Fruit fly (Drosophila melanogaster): Measurements from ENCODE around the gene Spn27A.

DNA sequence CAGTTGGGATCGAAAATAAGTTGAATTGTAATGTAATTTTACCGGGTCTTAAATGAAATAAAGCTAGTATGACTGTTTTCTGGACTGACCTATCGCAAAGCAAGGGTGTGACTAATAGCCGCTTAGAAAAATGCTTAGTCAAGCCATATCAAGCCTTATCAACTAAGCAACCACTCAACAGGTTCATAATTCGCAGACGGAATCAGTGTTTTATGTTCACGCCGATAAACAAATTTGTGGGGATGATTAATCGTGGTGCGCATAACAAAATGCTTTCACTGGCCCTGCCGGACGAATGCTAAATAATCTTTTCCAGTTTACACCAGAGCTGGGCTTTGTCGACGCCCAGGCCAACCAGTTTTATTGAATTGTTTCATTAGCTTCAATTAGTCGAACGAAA lies 9.8 kb upstream of the Spn27A start:
- TF ChIP-seq EcR (GFP tag; optimal IDR thresholded peaks at IDR 0.05) = no peak
- no peak for TF ChIP-seq CG17806 (tag; optimal IDR thresholded peaks at IDR 0.05)
- no peak for TF ChIP-seq CG14655 (GFP tag; optimal IDR thresholded peaks at IDR 0.05)
- TF ChIP-seq CG10348 (GFP tag; IDR thresholded peaks at IDR 0.05) = no peak
- no peak for TF ChIP-seq Snoo (tag; optimal IDR thresholded peaks at IDR 0.05)
- TF ChIP-seq rn (GFP tag; IDR thresholded peaks at IDR 0.05) = no peak
- TF ChIP-seq Ets98B (GFP tag; IDR thresholded peaks at IDR 0.05) = no peak

Data from whole organism, pupa.